Worm (Caenorhabditis elegans) whole organism, young adult: Measurements from ENCODE around the gene T02G5.3.

Experiments
- C17E4.6 ChIP-seq: fragments of 200-800 bp; sonication (Bioruptor generic); IDR thresholded peaks from 2 replicates; pipeline ENCODE4 v1.3.6; 2022; ENCODE audit warnings: missing genetic modification reagents, missing genetic modification characterization, missing compliant biosample characterization
- F57C9.4 ChIP-seq: sonication (generic microtip); optimal IDR thresholded peaks from 2 replicates; lab custom pipeline; 2017; ENCODE audit warnings: mild to moderate bottlenecking, missing genetic modification characterization, missing compliant biosample characterization
- K11D2.4 ChIP-seq: fragments of 200-800 bp; sonication (Bioruptor generic); IDR thresholded peaks from 2 replicates; pipeline ENCODE4 v1.3.6; 2022; ENCODE audit warnings: missing genetic modification reagents, missing genetic modification characterization, missing compliant biosample characterization
- Y67H2A.10 ChIP-seq: fragments of 200-800 bp; sonication (Bioruptor generic); conservative IDR thresholded peaks from 2 replicates; pipeline ENCODE4 v1.3.6; 2022; ENCODE audit warnings: missing genetic modification reagents, missing genetic modification characterization, missing compliant biosample characterization
- attf-6 ChIP-seq: fragments of 200-800 bp; sonication (Bioruptor generic); IDR thresholded peaks from 2 replicates; pipeline ENCODE4 v1.3.6; 2022; ENCODE audit warnings: missing genetic modification reagents, missing genetic modification characterization, missing compliant biosample characterization
- ceh-58 ChIP-seq: fragments of 200-800 bp; sonication (Bioruptor generic); IDR thresholded peaks from 2 replicates; pipeline ENCODE4 v1.3.6; 2022; ENCODE audit warnings: missing genetic modification characterization, missing compliant biosample characterization
- ceh-91 ChIP-seq: fragments of 200-800 bp; sonication (Bioruptor generic); IDR thresholded peaks from 2 replicates; pipeline ENCODE4 v1.3.6; 2022; ENCODE audit warnings: missing genetic modification reagents, missing genetic modification characterization, missing compliant biosample characterization
- dox-1 ChIP-seq: fragments of 200-800 bp; sonication (Bioruptor generic); IDR thresholded peaks from 2 replicates; pipeline ENCODE4 v1.3.6; 2022; ENCODE audit warnings: missing genetic modification reagents, missing genetic modification characterization, missing compliant biosample characterization
- efl-1 ChIP-seq: fragments of 150-350 bp; optimal IDR thresholded peaks from 2 replicates; lab custom pipeline; 2014; ENCODE audit warnings: missing biosample characterization, missing genetic modification reagents, missing genetic modification characterization
- egl-44 ChIP-seq: fragments of 200-800 bp; sonication (Bioruptor generic); IDR thresholded peaks from 2 replicates; pipeline ENCODE4 v1.3.6; 2022; ENCODE audit warnings: missing genetic modification reagents, missing genetic modification characterization, missing compliant biosample characterization
- ekl-4 ChIP-seq: fragments of 200-800 bp; sonication (Bioruptor generic); IDR thresholded peaks from 2 replicates; pipeline ENCODE4 v1.3.6; 2022; ENCODE audit warnings: missing genetic modification reagents, missing genetic modification characterization, missing compliant biosample characterization
- him-1 ChIP-seq: sonication (generic microtip); optimal IDR thresholded peaks from 2 replicates; lab custom pipeline; 2016; ENCODE audit warnings: missing genotype, missing genetic modification reagents, missing genetic modification characterization, missing compliant biosample characterization
- lag-1 ChIP-seq: fragments of 200-800 bp; sonication (Bioruptor generic); IDR thresholded peaks from 2 replicates; pipeline ENCODE4 v1.3.6; 2022; ENCODE audit warnings: missing genetic modification reagents, missing genetic modification characterization, missing compliant biosample characterization
- lin-40 ChIP-seq: sonication (generic microtip); optimal IDR thresholded peaks from 2 replicates; lab custom pipeline; 2016; ENCODE audit warnings: missing genetic modification characterization, mild to moderate bottlenecking, missing compliant biosample characterization, missing genotype, missing genetic modification reagents
- madf-8 ChIP-seq: fragments of 200-800 bp; sonication (Bioruptor generic); conservative IDR thresholded peaks from 2 replicates; pipeline ENCODE4 v1.3.6; 2022; ENCODE audit warnings: missing genetic modification reagents, missing genetic modification characterization, missing compliant biosample characterization
- mes-4 ChIP-seq: sonication (generic microtip); optimal IDR thresholded peaks from 2 replicates; lab custom pipeline; 2016; ENCODE audit warnings: missing genotype, missing genetic modification characterization, missing compliant biosample characterization
- nfya-1 ChIP-seq: sonication (generic microtip); optimal IDR thresholded peaks from 2 replicates; lab custom pipeline; 2017; ENCODE audit warnings: antibody characterized with exemption, missing compliant biosample characterization, missing genetic modification characterization, borderline replicate concordance; ENCODE audit not compliant: insufficient read depth
- rec-8 ChIP-seq, 2 experiments: sonication (generic microtip); optimal IDR thresholded peaks; 2 replicates each; lab custom pipeline; 2016; ENCODE audit warnings: mild to moderate bottlenecking in 2 of 2, missing genetic modification characterization in 2 of 2, missing genetic modification reagents in 2 of 2, missing genotype in 2 of 2, missing biosample characterization in 1 of 2, missing compliant biosample characterization in 1 of 2, moderate library complexity in 1 of 2
- sea-2 ChIP-seq: fragments of 200-800 bp; sonication (Bioruptor generic); IDR thresholded peaks from 2 replicates; pipeline ENCODE4 v1.3.6; 2022; ENCODE audit warnings: missing genetic modification characterization, missing compliant biosample characterization
- snpc-1.3 ChIP-seq: sonication (generic microtip); optimal IDR thresholded peaks from 2 replicates; lab custom pipeline; 2017; ENCODE audit warnings: missing genetic modification characterization, mild to moderate bottlenecking, missing compliant biosample characterization, antibody characterized with exemption, moderate library complexity, missing genotype, missing genetic modification reagents; ENCODE audit not compliant: insufficient read depth
- snpc-4 ChIP-seq, 5 experiments: fragments of 150-350 bp in 1 of 5; sonication (generic microtip) in 4 of 5; optimal IDR thresholded peaks; 2 replicates each; lab custom pipeline; 2014 to 2018; ENCODE audit warnings: missing genetic modification characterization in 5 of 5, missing biosample characterization in 3 of 5, antibody characterized with exemption in 2 of 5, mild to moderate bottlenecking in 2 of 5, missing compliant biosample characterization in 2 of 5, missing genotype in 2 of 5, moderate library complexity in 2 of 5, missing genetic modification reagents in 1 of 5
- sptf-2 ChIP-seq: fragments of 200-800 bp; sonication (Bioruptor generic); optimal IDR thresholded peaks from 2 replicates; lab custom pipeline; 2018; ENCODE audit warnings: mild to moderate bottlenecking, missing genetic modification characterization, missing compliant biosample characterization

T02G5.3 gene

ce11 chrII:7147550-7147949 is 54.4 kb downstream of the T02G5.3 start (continued):
- TF ChIP-seq F57C9.4 (tag; lab: Kevin White, UChicago) (no peak), egl-44 (GFP tag; lab: Robert Waterston, UW) (no peak), snpc-4 (GFP tag; optimal IDR thresholded peaks at IDR 0.05; lab: Kevin White, UChicago) (peak; percentile 18), snpc-4 (tag; optimal IDR thresholded peaks at IDR 0.05; lab: Kevin White, UChicago) (peak in 2 of 4 experiments; percentile 28 to 32), lag-1 (GFP tag; lab: Robert Waterston, UW) (no peak), ceh-91 (GFP tag; lab: Robert Waterston, UW) (peak; percentile 78), ceh-58 (GFP tag; lab: Robert Waterston, UW) (no peak), ekl-4 (GFP tag; lab: Robert Waterston, UW) (0 out of 2 replicates have a peak, but pooled peaks have one; percentile 17), dox-1 (GFP tag; lab: Robert Waterston, UW) (no peak), efl-1 (GFP tag; lab: Kevin White, UChicago) (peak; percentile 45), him-1 (tag; lab: Kevin White, UChicago) (peak; percentile 75), Y67H2A.10 (GFP tag; lab: Robert Waterston, UW) (no peak), sea-2 (no peak), lin-40 (tag; lab: Kevin White, UChicago) (peak; percentile 27), madf-8 (GFP tag; lab: Robert Waterston, UW) (peak; percentile 70), mes-4 (no peak)

ce11 chrII:7148099-7148498 is 54.9 kb downstream of the T02G5.3 start, which contains the start of gene T07F8.1:
Gene T07F8.1 (plus strand): TSS chrII:7148399.
- no peak for TF ChIP-seq C17E4.6 (GFP tag; lab: Robert Waterston, UW)
- TF ChIP-seq nfya-1 (tag; lab: Kevin White, UChicago): no peak
- TF ChIP-seq attf-6 (GFP tag; lab: Robert Waterston, UW): no peak
- TF ChIP-seq sptf-2 (GFP tag; lab: Kevin White, UChicago): no peak
- TF ChIP-seq K11D2.4 (GFP tag; lab: Robert Waterston, UW): no peak
- TF ChIP-seq snpc-1.3 (tag; lab: Kevin White, UChicago): no peak
- TF ChIP-seq rec-8 (tag; optimal IDR thresholded peaks at IDR 0.05; lab: Kevin White, UChicago): no peak
- TF ChIP-seq, all 124 proteins: peak for 0
